Fruit fly (Drosophila melanogaster): ENCODE results near the gene MnM.
A peak's percentile ranks its signal among the peaks of the same experiment; 100 is the strongest.

MnM gene

DNA sequence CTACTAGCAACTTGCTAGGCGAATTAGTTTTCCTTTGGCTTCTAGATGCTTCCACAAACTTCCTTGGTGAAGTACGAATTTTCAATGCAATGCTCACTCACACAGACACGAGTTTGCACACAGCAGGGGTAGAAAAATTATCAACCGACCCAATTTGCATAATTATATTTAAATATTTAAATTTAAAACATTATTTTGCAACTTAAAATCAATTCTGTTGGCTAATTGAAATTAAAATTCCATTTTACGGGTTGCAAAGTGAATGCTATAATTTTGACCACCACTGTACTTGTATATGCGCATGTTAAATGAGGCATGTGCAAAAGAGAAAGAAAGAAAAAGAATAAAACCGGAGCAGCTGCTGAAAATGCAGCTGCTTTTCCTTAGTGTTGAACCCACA lies 15.7 kb upstream of the MnM start (continued):
- TF ChIP-seq CG14965 (GFP tag; optimal IDR thresholded peaks at IDR 0.05; ENCODE audit: borderline replicate concordance) (no peak), mam (GFP tag; optimal IDR thresholded peaks at IDR 0.05) (peak; percentile 57), CG18011 (GFP tag; optimal IDR thresholded peaks at IDR 0.05) (peak; percentile 70), grau (tag; optimal IDR thresholded peaks at IDR 0.05) (peak; percentile 91), Xbp1 (GFP tag; optimal IDR thresholded peaks at IDR 0.05) (peak; percentile 93), Sox100B (GFP tag; optimal IDR thresholded peaks at IDR 0.05) (peak; percentile 93), p53 (GFP tag; optimal IDR thresholded peaks at IDR 0.05) (no peak), Doc2 (GFP tag; IDR thresholded peaks at IDR 0.05) (peak; percentile 73), Dfd (GFP tag; optimal IDR thresholded peaks at IDR 0.05) (no peak), crc (GFP tag; optimal IDR thresholded peaks at IDR 0.05) (no peak), CG33213 (GFP tag; optimal IDR thresholded peaks at IDR 0.05) (peak; percentile 57), da (GFP tag; optimal IDR thresholded peaks at IDR 0.05) (peak; percentile 13), sob (GFP tag; IDR thresholded peaks at IDR 0.05) (peak; percentile 95), toy (GFP tag; IDR thresholded peaks at IDR 0.05) (peak; percentile 72), CG8089 (GFP tag; optimal IDR thresholded peaks at IDR 0.05) (no peak), Vsx1 (GFP tag; optimal IDR thresholded peaks at IDR 0.05) (peak; percentile 86), CG2889 (GFP tag; IDR thresholded peaks at IDR 0.05) (peak; percentile 81), Sry-β (GFP tag; optimal IDR thresholded peaks at IDR 0.05) (peak; percentile 58), Eip74EF (GFP tag; optimal IDR thresholded peaks at IDR 0.05) (peak in 1 of 2 experiments; percentile 91), CG2120 (GFP tag; optimal IDR thresholded peaks at IDR 0.05) (peak; percentile 84), slbo (GFP tag; IDR thresholded peaks at IDR 0.05) (peak; percentile 94), Bdp1 (GFP tag; optimal IDR thresholded peaks at IDR 0.05) (peak; percentile 75), unpg (GFP tag; optimal IDR thresholded peaks at IDR 0.05) (peak; percentile 95), unc-4 (GFP tag; IDR thresholded peaks at IDR 0.05; ENCODE audit: partially characterized antibody) (no peak), trh (GFP tag; optimal IDR thresholded peaks at IDR 0.05) (peak; percentile 68), CG5953 (GFP tag; IDR thresholded peaks at IDR 0.05) (peak; percentile 93), MBD-R2 (GFP tag; IDR thresholded peaks at IDR 0.05) (peak; percentile 76), dimm (GFP tag; IDR thresholded peaks at IDR 0.05) (peak; percentile 87), dysf (GFP tag; IDR thresholded peaks at IDR 0.05) (peak; percentile 94), CG7786 (GFP tag; optimal IDR thresholded peaks at IDR 0.05) (no peak), Sin3A (optimal IDR thresholded peaks at IDR 0.05) (no peak), Hsf (GFP tag; optimal IDR thresholded peaks at IDR 0.05) (peak; percentile 76), abd-A (tag; optimal IDR thresholded peaks at IDR 0.05) (peak; percentile 41), pzg (GFP tag; optimal IDR thresholded peaks at IDR 0.05) (peak; percentile 12), pb (GFP tag; optimal IDR thresholded peaks at IDR 0.05) (no peak), twi (tag; optimal IDR thresholded peaks at IDR 0.05) (peak; percentile 77), CG16813 (GFP tag; IDR thresholded peaks at IDR 0.05; ENCODE audit: partially characterized antibody) (no peak), Oli (tag; optimal IDR thresholded peaks at IDR 0.05) (peak; percentile 93), HLH3B (GFP tag; IDR thresholded peaks at IDR 0.05) (peak; percentile 95), z (GFP tag; IDR thresholded peaks at IDR 0.05) (0 out of 3 replicates have a peak, but pooled peaks have one; percentile 32), CG31365 (tag; optimal IDR thresholded peaks at IDR 0.05) (peak; percentile 72), bbx (GFP tag; IDR thresholded peaks at IDR 0.05; ENCODE audit: partially characterized antibody) (no peak), schlank (tag; optimal IDR thresholded peaks at IDR 0.05) (peak; percentile 68), pan (optimal IDR thresholded peaks at IDR 0.05) (no peak), pan (GFP tag; optimal IDR thresholded peaks at IDR 0.05 in 1 of 2, IDR thresholded peaks at IDR 0.05 in 1 of 2) (peak in 1 of 2 experiments; percentile 97), tll (GFP tag; optimal IDR thresholded peaks at IDR 0.05) (peak in 1 of 2 experiments; percentile 19), gcm (GFP tag; optimal IDR thresholded peaks at IDR 0.05) (peak; percentile 95), corto (GFP tag; optimal IDR thresholded peaks at IDR 0.05) (peak; percentile 93), CG11093 (GFP tag; IDR thresholded peaks at IDR 0.05) (peak; percentile 88), CG7745 (tag; optimal IDR thresholded peaks at IDR 0.05) (peak; percentile 56), pnt (GFP tag; optimal IDR thresholded peaks at IDR 0.05) (peak; percentile 42)
